Worm (Caenorhabditis elegans): Measurements from ENCODE around the gene C25G4.7.

Gene C25G4.7

ce11 chrIV:12417536-12418195 is 39.0 kb upstream of the C25G4.7 start, which contains the start of gene F08G5.3 (continued):
- peak; percentile 43 for TF ChIP-seq F52B5.7 (tag; optimal IDR thresholded peaks at IDR 0.05)
- TF ChIP-seq nhr-179 (tag; optimal IDR thresholded peaks at IDR 0.05): no peak
- TF ChIP-seq F10E7.11 (tag; optimal IDR thresholded peaks at IDR 0.05): no peak
- no peak for TF ChIP-seq efl-1 (GFP tag; optimal IDR thresholded peaks at IDR 0.05)
- peak; percentile 77 for TF ChIP-seq nhr-90 (tag; optimal IDR thresholded peaks at IDR 0.05)
- peak; percentile 82 for TF ChIP-seq snpc-4 (GFP tag; optimal IDR thresholded peaks at IDR 0.05)
- TF ChIP-seq snpc-4 (tag; optimal IDR thresholded peaks at IDR 0.05): peak; percentile 14 to 81 (median 64)
- TF ChIP-seq snpc-1.1 (tag; optimal IDR thresholded peaks at IDR 0.05; ENCODE audit: insufficient read depth): peak; percentile 78
- no peak for TF ChIP-seq lag-1 (GFP tag; IDR thresholded peaks at IDR 0.05)
- 0 out of 2 replicates have a peak, but pooled peaks have one; percentile 68 for TF ChIP-seq bed-1 (GFP tag; IDR thresholded peaks at IDR 0.05)
- TF ChIP-seq pha-4 (tag; optimal IDR thresholded peaks at IDR 0.05): no peak
- TF ChIP-seq B0261.1 (tag; optimal IDR thresholded peaks at IDR 0.05): peak; percentile 81
- TF ChIP-seq lsy-27 (tag; optimal IDR thresholded peaks at IDR 0.05; ENCODE audit: borderline replicate concordance, insufficient read depth): no peak
- TF ChIP-seq attf-3 (GFP tag; conservative IDR thresholded peaks at IDR 0.05): peak; percentile 42; the same call in 1 of the 2 replicates
- TF ChIP-seq hmg-20 (GFP tag; IDR thresholded peaks at IDR 0.05): no peak
- no peak for TF ChIP-seq K11D2.4 (GFP tag; IDR thresholded peaks at IDR 0.05)
- TF ChIP-seq gei-17 (GFP tag; optimal IDR thresholded peaks at IDR 0.05): no peak
- 0 out of 2 replicates have a peak, but pooled peaks have one; percentile 21 for TF ChIP-seq C06A6.2 (GFP tag; conservative IDR thresholded peaks at IDR 0.05)
- peak; percentile 60 for TF ChIP-seq lin-54 (GFP tag; optimal IDR thresholded peaks at IDR 0.05)
- TF ChIP-seq rpc-1 (optimal IDR thresholded peaks at IDR 0.05): peak; percentile 95
- TF ChIP-seq rpc-1 (tag; optimal IDR thresholded peaks at IDR 0.05): peak; percentile 95
- TF ChIP-seq madf-3 (GFP tag; IDR thresholded peaks at IDR 0.05): 0 out of 2 replicates have a peak, but pooled peaks have one; percentile 47
- TF ChIP-seq nfya-2 (GFP tag; IDR thresholded peaks at IDR 0.05): no peak
- no peak for TF ChIP-seq sdz-38 (tag; optimal IDR thresholded peaks at IDR 0.05)
- 0 out of 2 replicates have a peak, but pooled peaks have one; percentile 43 for TF ChIP-seq Y53F4B.3 (GFP tag; IDR thresholded peaks at IDR 0.05)
- peak; percentile 91 for TF ChIP-seq D2030.7 (GFP tag; IDR thresholded peaks at IDR 0.05)
- TF ChIP-seq sptf-2 (GFP tag; optimal IDR thresholded peaks at IDR 0.05): no peak
- peak; percentile 52; the same call in 1 of the 2 replicates for TF ChIP-seq F33H1.4 (GFP tag; IDR thresholded peaks at IDR 0.05)
- TF ChIP-seq hmg-1.2 (GFP tag; IDR thresholded peaks at IDR 0.05): peak; percentile 67
- TF ChIP-seq cebp-1 (GFP tag; IDR thresholded peaks at IDR 0.05): peak; percentile 70
- TF ChIP-seq cebp-1 (tag; optimal IDR thresholded peaks at IDR 0.05): peak; percentile 85
- peak; percentile 82 for TF ChIP-seq mes-4 (tag; optimal IDR thresholded peaks at IDR 0.05)
- peak; percentile 73 for TF ChIP-seq zim-3 (tag; optimal IDR thresholded peaks at IDR 0.05)
- TF ChIP-seq ceh-27 (GFP tag; optimal IDR thresholded peaks at IDR 0.05): peak; percentile 46
- TF ChIP-seq hlh-12 (tag; optimal IDR thresholded peaks at IDR 0.05): peak; percentile 38
- 0 out of 2 replicates have a peak, but pooled peaks have one; percentile 28 for TF ChIP-seq ceh-100 (GFP tag; IDR thresholded peaks at IDR 0.05)
- no peak for TF ChIP-seq ztf-6 (GFP tag; IDR thresholded peaks at IDR 0.05)
- TF ChIP-seq pbrm-1 (GFP tag; IDR thresholded peaks at IDR 0.05): peak; percentile 77
- no peak for TF ChIP-seq Y67H2A.10 (GFP tag; conservative IDR thresholded peaks at IDR 0.05)
- peak; percentile 27; the same call in 1 of the 2 replicates for TF ChIP-seq egl-44 (GFP tag; IDR thresholded peaks at IDR 0.05)
- no peak for TF ChIP-seq Y53G8AR.9 (GFP tag; conservative IDR thresholded peaks at IDR 0.05)
- no peak for TF ChIP-seq unc-62 (GFP tag; optimal IDR thresholded peaks at IDR 0.05)
- TF ChIP-seq nfya-1 (tag; optimal IDR thresholded peaks at IDR 0.05; ENCODE audit: borderline replicate concordance, insufficient read depth): no peak
- peak; percentile 43; the same call in 1 of the 2 replicates for TF ChIP-seq madf-6 (GFP tag; IDR thresholded peaks at IDR 0.05)
- TF ChIP-seq ekl-4 (GFP tag; IDR thresholded peaks at IDR 0.05): 0 out of 2 replicates have a peak, but pooled peaks have one; percentile 46
- TF ChIP-seq ceh-79 (tag; optimal IDR thresholded peaks at IDR 0.05): peak; percentile 27
- TF ChIP-seq him-1 (tag; optimal IDR thresholded peaks at IDR 0.05): peak; percentile 88
- TF ChIP-seq let-526 (GFP tag; IDR thresholded peaks at IDR 0.05): no peak
